Fruit fly (Drosophila melanogaster): Measurements from ENCODE around the gene Shaw.

- TF ChIP-seq CG8478 (optimal IDR thresholded peaks at IDR 0.05) (no peak), CTCF (optimal IDR thresholded peaks at IDR 0.05) (no peak)
Measured at dm6 chr2L:3772599-3772936, 54.6 kb downstream of the Shaw start.
